Fruit fly (Drosophila melanogaster) whole organism, adult: ENCODE measurements around the gene CG11247.

ENCODE experiments used
- CG11617 ChIP-seq: fragments of 200-800 bp; sonication (Bioruptor generic); optimal IDR thresholded peaks from 2 replicates; lab custom pipeline; 2017; ENCODE audit warnings: mild to moderate bottlenecking, missing biosample characterization, missing genetic modification reagents, missing genetic modification characterization
- CG33017 ChIP-seq: fragments of 200-800 bp; sonication (Bioruptor generic); optimal IDR thresholded peaks from 2 replicates; lab custom pipeline; 2018; ENCODE audit warnings: missing biosample characterization, mild to moderate bottlenecking, missing genetic modification characterization, moderate library complexity
- CG5204 ChIP-seq: fragments of 200-800 bp; sonication (Bioruptor generic); optimal IDR thresholded peaks from 2 replicates; lab custom pipeline; 2016; ENCODE audit warnings: missing biosample characterization, missing genetic modification characterization
- CG7045 ChIP-seq: fragments of 200-800 bp; sonication (Bioruptor generic); optimal IDR thresholded peaks from 2 replicates; lab custom pipeline; 2017; ENCODE audit warnings: missing biosample characterization, mild to moderate bottlenecking, missing genetic modification characterization
- bab1 ChIP-seq: fragments of 200-800 bp; sonication (Bioruptor generic); optimal IDR thresholded peaks from 3 replicates; lab custom pipeline; 2019; ENCODE audit warnings: missing biosample characterization, mild to moderate bottlenecking, missing genetic modification characterization, moderate library complexity
- kay ChIP-seq: fragments of 200-800 bp; sonication (Bioruptor generic); peaks from one replicate; lab custom pipeline; 2016; ENCODE audit warnings: missing biosample characterization, missing genetic modification characterization, borderline replicate concordance
- toe ChIP-seq: fragments of 200-800 bp; sonication (Bioruptor generic); optimal IDR thresholded peaks from 2 replicates; lab custom pipeline; 2016; ENCODE audit warnings: missing biosample characterization, missing genetic modification characterization

DNA sequence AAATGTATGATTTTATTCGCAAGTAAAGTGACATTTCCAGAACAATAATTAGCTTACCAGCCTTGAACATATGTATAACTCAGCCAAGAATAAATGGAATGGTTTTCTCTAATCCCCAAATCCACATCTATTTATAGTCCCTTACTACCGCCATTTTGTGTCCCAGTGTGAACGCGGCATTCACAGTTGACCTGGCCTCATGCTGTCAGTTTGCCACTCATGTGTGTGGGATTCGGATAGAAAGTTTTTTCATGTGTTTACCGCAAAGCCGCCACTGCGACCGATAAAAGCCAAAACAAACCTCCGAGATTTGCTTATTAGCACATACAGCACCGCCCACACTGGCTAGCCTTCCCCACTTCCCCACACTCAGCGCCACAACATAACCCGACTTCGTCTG lies 37.3 kb upstream of the CG11247 start:
- TF ChIP-seq CG7045 (GFP tag; lab: Kevin White, UChicago) (no peak), toe (GFP tag; lab: Kevin White, UChicago) (no peak), CG11617 (GFP tag; lab: Kevin White, UChicago) (no peak), bab1 (GFP tag; lab: Kevin White, UChicago) (no peak), kay (GFP tag; lab: Kevin White, UChicago) (no peak), CG5204 (GFP tag; lab: Kevin White, UChicago) (no peak), CG33017 (tag; lab: Kevin White, UChicago) (no peak)
